Fruit fly (Drosophila melanogaster) whole organism, embryonic: ENCODE results near the gene Mgat4b.

Experiments
- Adf1 ChIP-seq: fragments of 200-800 bp; sonication (Bioruptor generic); IDR thresholded peaks from 2 replicates; pipeline ENCODE4 v1.3.6; 2022; ENCODE audit warnings: missing biosample characterization, missing genetic modification characterization
- B-H2 ChIP-seq: fragments of 200-800 bp; sonication (Bioruptor generic); optimal IDR thresholded peaks from 2 replicates; lab custom pipeline; 2018; ENCODE audit warnings: missing biosample characterization, mild to moderate bottlenecking, missing genetic modification characterization
- CG10147 ChIP-seq: fragments of 200-800 bp; sonication (Bioruptor generic); optimal IDR thresholded peaks from 2 replicates; lab custom pipeline; 2019; ENCODE audit warnings: missing biosample characterization, mild to moderate bottlenecking, missing genetic modification characterization, moderate library complexity
- CG12071 ChIP-seq: fragments of 200-800 bp; sonication (Bioruptor generic); optimal IDR thresholded peaks from 3 replicates; lab custom pipeline; 2018; ENCODE audit warnings: missing biosample characterization, mild to moderate bottlenecking, missing genetic modification characterization
- CG13775 ChIP-seq: fragments of 200-800 bp; sonication (Bioruptor generic); optimal IDR thresholded peaks from 3 replicates; lab custom pipeline; 2017; ENCODE audit warnings: missing biosample characterization, mild to moderate bottlenecking, missing genetic modification characterization
- CG14860 ChIP-seq: fragments of 200-800 bp; sonication (Bioruptor generic); IDR thresholded peaks from 3 replicates; pipeline ENCODE4 v1.3.6; 2022; ENCODE audit warnings: missing biosample characterization, missing genetic modification characterization; ENCODE audit not compliant: partially characterized antibody
- CG15073 ChIP-seq: fragments of 200-800 bp; sonication (Bioruptor generic); optimal IDR thresholded peaks from 2 replicates; lab custom pipeline; 2016; ENCODE audit warnings: missing biosample characterization, missing genetic modification characterization
- CG15514 ChIP-seq: fragments of 200-800 bp; sonication (Bioruptor generic); optimal IDR thresholded peaks from 3 replicates; lab custom pipeline; 2017; ENCODE audit warnings: missing biosample characterization, missing genetic modification characterization, mild to moderate bottlenecking, moderate library complexity, missing genetic modification reagents
- CG17186 ChIP-seq: fragments of 200-800 bp; sonication (Bioruptor generic); optimal IDR thresholded peaks from 3 replicates; lab custom pipeline; 2017; ENCODE audit warnings: missing biosample characterization, missing genetic modification reagents, missing genetic modification characterization
- CG18599 ChIP-seq: fragments of 200-800 bp; sonication (Bioruptor generic); optimal IDR thresholded peaks from 3 replicates; lab custom pipeline; 2017; ENCODE audit warnings: missing biosample characterization, missing genetic modification characterization, mild to moderate bottlenecking, moderate library complexity, missing genetic modification reagents
- CG30431 ChIP-seq: fragments of 200-800 bp; sonication (Bioruptor generic); optimal IDR thresholded peaks from 2 replicates; lab custom pipeline; 2017; ENCODE audit warnings: missing biosample characterization, missing genetic modification characterization
- CG31365 ChIP-seq: fragments of 200-800 bp; sonication (Bioruptor generic); optimal IDR thresholded peaks from 2 replicates; lab custom pipeline; 2018; ENCODE audit warnings: missing biosample characterization, mild to moderate bottlenecking, missing genetic modification characterization
- CG31388 ChIP-seq: fragments of 200-800 bp; sonication (Bioruptor generic); optimal IDR thresholded peaks from 2 replicates; lab custom pipeline; 2016; ENCODE audit warnings: missing biosample characterization, missing genetic modification characterization
- CG4360 ChIP-seq: fragments of 200-800 bp; sonication (Bioruptor generic); IDR thresholded peaks from 2 replicates; pipeline ENCODE4 v1.3.6; 2022; ENCODE audit warnings: missing biosample characterization, missing genetic modification characterization
- CG6272 ChIP-seq: fragments of 200-800 bp; sonication (Bioruptor generic); IDR thresholded peaks from 2 replicates; pipeline ENCODE4 v1.3.6; 2022; ENCODE audit warnings: missing biosample characterization, missing genetic modification characterization
- CG6765 ChIP-seq: fragments of 200-800 bp; sonication (Bioruptor generic); optimal IDR thresholded peaks from 3 replicates; lab custom pipeline; 2017; ENCODE audit warnings: missing biosample characterization, mild to moderate bottlenecking, missing genetic modification characterization
- CG6791 ChIP-seq: fragments of 200-800 bp; sonication (Bioruptor generic); IDR thresholded peaks from 3 replicates; pipeline ENCODE4 v1.3.6; 2022; ENCODE audit warnings: missing biosample characterization, missing genetic modification characterization; ENCODE audit not compliant: partially characterized antibody
- CG8944 ChIP-seq: fragments of 200-800 bp; sonication (Bioruptor generic); optimal IDR thresholded peaks from 3 replicates; lab custom pipeline; 2016; ENCODE audit warnings: missing biosample characterization, missing genetic modification characterization
- CG9797 ChIP-seq: fragments of 200-800 bp; sonication (Bioruptor generic); optimal IDR thresholded peaks from 3 replicates; lab custom pipeline; 2018; ENCODE audit warnings: missing biosample characterization, mild to moderate bottlenecking, missing genetic modification characterization
- CoRest ChIP-seq: fragments of 200-800 bp; sonication (Bioruptor generic); optimal IDR thresholded peaks from 3 replicates; lab custom pipeline; 2018; ENCODE audit warnings: missing biosample characterization, mild to moderate bottlenecking, missing genetic modification characterization, moderate library complexity
- Dbx ChIP-seq: fragments of 200-800 bp; sonication (Bioruptor generic); IDR thresholded peaks from 3 replicates; pipeline ENCODE4 v1.3.6; 2022; ENCODE audit warnings: missing biosample characterization, missing genetic modification characterization
- Deaf1 ChIP-seq: fragments of 200-800 bp; optimal IDR thresholded peaks from 3 replicates; lab custom pipeline; 2019; ENCODE audit warnings: missing biosample characterization, mild to moderate bottlenecking, missing genetic modification characterization, moderate library complexity
- Dip3 ChIP-seq: fragments of 200-800 bp; sonication (Bioruptor generic); optimal IDR thresholded peaks from 3 replicates; lab custom pipeline; 2016; ENCODE audit warnings: missing biosample characterization, missing genetic modification characterization
- E2f1 ChIP-seq: fragments of 200-800 bp; sonication (Bioruptor generic); IDR thresholded peaks from 2 replicates; pipeline ENCODE4 v1.3.6; 2022; ENCODE audit warnings: missing biosample characterization, missing genetic modification characterization
- E2f2 ChIP-seq: fragments of 200-800 bp; sonication (Bioruptor generic); IDR thresholded peaks from 2 replicates; pipeline ENCODE4 v1.3.6; 2022; ENCODE audit warnings: missing biosample characterization, missing genetic modification characterization
- Fer1 ChIP-seq: fragments of 200-800 bp; sonication (Bioruptor generic); optimal IDR thresholded peaks from 2 replicates; lab custom pipeline; 2017; ENCODE audit warnings: missing biosample characterization, mild to moderate bottlenecking, missing genetic modification characterization
- HLH4C ChIP-seq: fragments of 200-800 bp; sonication (Bioruptor generic); IDR thresholded peaks from 3 replicates; pipeline ENCODE4 v1.3.6; 2022; ENCODE audit warnings: missing biosample characterization, missing genetic modification characterization; ENCODE audit not compliant: partially characterized antibody
- Hmx ChIP-seq: fragments of 200-800 bp; sonication (Bioruptor generic); optimal IDR thresholded peaks from 2 replicates; lab custom pipeline; 2016; ENCODE audit warnings: missing biosample characterization, missing genetic modification characterization
- Jarid2 ChIP-seq: fragments of 200-800 bp; sonication (Bioruptor generic); optimal IDR thresholded peaks from 3 replicates; lab custom pipeline; 2017; ENCODE audit warnings: mild to moderate bottlenecking, missing biosample characterization, missing genetic modification reagents, missing genetic modification characterization
- Lim3 ChIP-seq: fragments of 200-800 bp; sonication (Bioruptor generic); IDR thresholded peaks from 2 replicates; pipeline ENCODE4 v1.3.6; 2022; ENCODE audit warnings: missing biosample characterization, missing genetic modification characterization
- Neu2 ChIP-seq: fragments of 200-800 bp; sonication (Bioruptor generic); optimal IDR thresholded peaks from 3 replicates; lab custom pipeline; 2016; ENCODE audit warnings: missing biosample characterization, missing genetic modification characterization, borderline replicate concordance
- PHDP ChIP-seq: fragments of 200-800 bp; sonication (Bioruptor generic); optimal IDR thresholded peaks from 3 replicates; lab custom pipeline; 2018; ENCODE audit warnings: missing biosample characterization, mild to moderate bottlenecking, missing genetic modification characterization, moderate library complexity
- Pdp1 ChIP-seq, 2 experiments: fragments of 200-800 bp; sonication (Bioruptor generic); optimal IDR thresholded peaks; 3 replicates each; lab custom pipeline; 2016; ENCODE audit warnings: missing biosample characterization in 2 of 2, missing genetic modification characterization in 2 of 2, mild to moderate bottlenecking in 1 of 2, moderate library complexity in 1 of 2
- Scr ChIP-seq: fragments of 200-800 bp; sonication (Bioruptor generic); IDR thresholded peaks from 2 replicates; pipeline ENCODE4 v1.3.6; 2022; ENCODE audit warnings: missing biosample characterization, missing genetic modification characterization; ENCODE audit not compliant: partially characterized antibody
- caup ChIP-seq: fragments of 200-800 bp; sonication (Bioruptor generic); optimal IDR thresholded peaks from 3 replicates; lab custom pipeline; 2017; ENCODE audit warnings: missing biosample characterization, mild to moderate bottlenecking, missing genetic modification characterization, moderate library complexity; ENCODE audit not compliant: severe bottlenecking
- cg ChIP-seq: fragments of 200-800 bp; sonication (Bioruptor generic); optimal IDR thresholded peaks from 3 replicates; lab custom pipeline; 2019; ENCODE audit warnings: missing biosample characterization, mild to moderate bottlenecking, missing genetic modification characterization, moderate library complexity
- chn ChIP-seq: fragments of 200-800 bp; sonication (Bioruptor generic); optimal IDR thresholded peaks from 2 replicates; lab custom pipeline; 2016; ENCODE audit warnings: missing biosample characterization, missing genetic modification characterization
- gcm ChIP-seq: fragments of 200-800 bp; sonication (Bioruptor generic); optimal IDR thresholded peaks from 2 replicates; lab custom pipeline; 2019; ENCODE audit warnings: missing biosample characterization, mild to moderate bottlenecking, missing genetic modification characterization, moderate library complexity
- gsb-n ChIP-seq: fragments of 200-800 bp; sonication (Bioruptor generic); optimal IDR thresholded peaks from 3 replicates; lab custom pipeline; 2018; ENCODE audit warnings: missing biosample characterization, mild to moderate bottlenecking, missing genetic modification characterization
- hkb ChIP-seq, 2 experiments: fragments of 200-800 bp in 1 of 2; fragments of >200 bp in 1 of 2; sonication (Bioruptor generic) in 1 of 2; IDR thresholded peaks in 1 of 2; optimal IDR thresholded peaks in 1 of 2; 2 replicates each; pipeline versions ENCODE4 v1.3.6 to Lab custom; 2017 to 2022; ENCODE audit warnings: missing biosample characterization in 1 of 2, missing genetic modification characterization in 1 of 2
- inv ChIP-seq: fragments of 200-800 bp; sonication (Bioruptor generic); IDR thresholded peaks from 2 replicates; pipeline ENCODE4 v1.3.6; 2022; ENCODE audit warnings: missing biosample characterization, missing genetic modification characterization; ENCODE audit not compliant: partially characterized antibody
- mirr ChIP-seq: fragments of 200-800 bp; sonication (Bioruptor generic); optimal IDR thresholded peaks from 3 replicates; lab custom pipeline; 2018; ENCODE audit warnings: missing biosample characterization, mild to moderate bottlenecking, missing genetic modification characterization
- nau ChIP-seq: fragments of 200-800 bp; sonication (Bioruptor generic); optimal IDR thresholded peaks from 3 replicates; lab custom pipeline; 2017; ENCODE audit warnings: missing biosample characterization, mild to moderate bottlenecking, missing genetic modification characterization, missing genetic modification reagents
- onecut ChIP-seq: fragments of 200-800 bp; sonication (Bioruptor generic); IDR thresholded peaks from 2 replicates; pipeline ENCODE4 v1.3.6; 2022; ENCODE audit warnings: missing biosample characterization, missing genetic modification characterization
- row ChIP-seq: fragments of 200-800 bp; sonication (Bioruptor generic); IDR thresholded peaks from 3 replicates; pipeline ENCODE4 v1.3.6; 2022; ENCODE audit warnings: missing biosample characterization, missing genetic modification characterization
- sens ChIP-seq: fragments of 200-800 bp; sonication (Bioruptor generic); peaks from one replicate; lab custom pipeline; 2016; ENCODE audit warnings: missing biosample characterization, missing genetic modification characterization
- shn ChIP-seq: fragments of 200-800 bp; sonication (Bioruptor generic); optimal IDR thresholded peaks from 3 replicates; lab custom pipeline; 2016; ENCODE audit warnings: missing biosample characterization, missing genetic modification characterization
- unc-4 ChIP-seq: fragments of 200-800 bp; sonication (Bioruptor generic); IDR thresholded peaks from 2 replicates; pipeline ENCODE4 v1.3.6; 2022; ENCODE audit warnings: missing biosample characterization, missing genetic modification characterization; ENCODE audit not compliant: partially characterized antibody

The Mgat4b gene

dm6 chr3L:14804724-14805221, 35.7 kb upstream of the Mgat4b start, which contains the start of gene CG17839 (continued):
- TF ChIP-seq Pdp1 (GFP tag; optimal IDR thresholded peaks at IDR 0.05; lab: Kevin White, UChicago) (no peak), Hmx (GFP tag; lab: Kevin White, UChicago) (no peak), caup (GFP tag; lab: Kevin White, UChicago) (peak; percentile 55), CG14860 (GFP tag; lab: Robert Waterston, UW) (0 out of 3 replicates have a peak, but pooled peaks have one; percentile 34), Adf1 (peak; percentile 83), CG31365 (tag; lab: Kevin White, UChicago) (no peak), shn (GFP tag; lab: Kevin White, UChicago) (no peak), E2f1 (GFP tag; lab: Robert Waterston, UW) (0 out of 2 replicates have a peak, but pooled peaks have one; percentile 8), CG31388 (GFP tag; lab: Kevin White, UChicago) (no peak), hkb (optimal IDR thresholded peaks at IDR 0.05; lab: Kevin White, UChicago) (no peak), hkb (GFP tag; IDR thresholded peaks at IDR 0.05; lab: Robert Waterston, UW) (0 out of 2 replicates have a peak, but pooled peaks have one; percentile 24), CG6272 (GFP tag; lab: Robert Waterston, UW) (no peak), Scr (GFP tag; lab: Robert Waterston, UW) (0 out of 2 replicates have a peak, but pooled peaks have one; percentile 32), Neu2 (GFP tag; lab: Kevin White, UChicago) (no peak), gsb-n (no peak), CG9797 (GFP tag; lab: Kevin White, UChicago) (no peak), Dbx (GFP tag; lab: Robert Waterston, UW) (no peak), gcm (no peak), mirr (peak; percentile 74), Deaf1 (tag; lab: Kevin White, UChicago) (peak; percentile 99), CG12071 (peak; percentile 39), unc-4 (GFP tag; lab: Robert Waterston, UW) (0 out of 2 replicates have a peak, but pooled peaks have one; percentile 40), CG15073 (no peak), sens (GFP tag; lab: Kevin White, UChicago) (peak; percentile 67), B-H2 (peak; percentile 48), Fer1 (GFP tag; lab: Kevin White, UChicago) (peak; percentile 74), Lim3 (GFP tag; lab: Robert Waterston, UW) (no peak), row (no peak), CG15514 (GFP tag; lab: Kevin White, UChicago) (peak; percentile 43), E2f2 (0 out of 2 replicates have a peak, but pooled peaks have one; percentile 19), CG30431 (no peak), nau (GFP tag; lab: Kevin White, UChicago) (no peak), onecut (GFP tag; lab: Robert Waterston, UW) (peak; percentile 26; the same call in 1 of the 2 replicates), CG6765 (GFP tag; lab: Kevin White, UChicago) (peak; percentile 62), CG6791 (no peak), CG13775 (GFP tag; lab: Kevin White, UChicago) (no peak), CG10147 (GFP tag; lab: Kevin White, UChicago) (peak; percentile 14), cg (GFP tag; lab: Kevin White, UChicago) (no peak), Dip3 (GFP tag; lab: Kevin White, UChicago) (no peak), CG17186 (GFP tag; lab: Kevin White, UChicago) (no peak), inv (GFP tag; lab: Robert Waterston, UW) (peak; percentile 20; the same call in 1 of the 2 replicates), CG18599 (GFP tag; lab: Kevin White, UChicago) (peak; percentile 26), CoRest (tag; lab: Kevin White, UChicago) (no peak), CG4360 (GFP tag; lab: Robert Waterston, UW) (peak; percentile 49), CG8944 (no peak), chn (no peak), Jarid2 (GFP tag; lab: Kevin White, UChicago) (peak; percentile 76), HLH4C (GFP tag; lab: Robert Waterston, UW) (peak; percentile 40; the same call in 1 of the 3 replicates), PHDP (tag; lab: Kevin White, UChicago) (peak; percentile 9)
